Worm (Caenorhabditis elegans) whole organism, L4 larva: ENCODE data around the gene clec-213.

Experiments
- ces-1 ChIP-seq: fragments of 150-350 bp; sonication (generic microtip); optimal IDR thresholded peaks from 4 replicates; lab custom pipeline; 2014; ENCODE audit warnings: missing biosample characterization, missing genetic modification reagents, missing genetic modification characterization
- fkh-10 ChIP-seq: fragments of 150-350 bp; optimal IDR thresholded peaks from 2 replicates; lab custom pipeline; 2014; ENCODE audit warnings: missing biosample characterization, missing genetic modification reagents, missing genetic modification characterization
- nhr-28 ChIP-seq: fragments of 150-350 bp; optimal IDR thresholded peaks from 2 replicates; lab custom pipeline; 2014; ENCODE audit warnings: missing biosample characterization, missing genetic modification characterization
- spr-3 ChIP-seq: fragments of 200-800 bp; sonication (Bioruptor generic); optimal IDR thresholded peaks from 2 replicates; lab custom pipeline; 2018; ENCODE audit warnings: mild to moderate bottlenecking, missing genetic modification characterization, missing compliant biosample characterization
- zag-1 ChIP-seq: fragments of 150-350 bp; optimal IDR thresholded peaks from 2 replicates; lab custom pipeline; 2014; ENCODE audit warnings: missing biosample characterization, missing genetic modification characterization
- ztf-11 ChIP-seq: fragments of 150-350 bp; optimal IDR thresholded peaks from 2 replicates; lab custom pipeline; 2014; ENCODE audit warnings: missing biosample characterization, missing genetic modification characterization

- no peak for TF ChIP-seq fkh-10
- TF ChIP-seq zag-1: no peak
- TF ChIP-seq ztf-11: no peak
- TF ChIP-seq ces-1 (GFP tag; lab: Kevin White, UChicago): no peak
- TF ChIP-seq nhr-28 (tag; lab: Kevin White, UChicago): no peak
- TF ChIP-seq spr-3 (GFP tag; lab: Kevin White, UChicago): no peak
Measured at ce11 chrV:7624652-7625051, 19.7 kb downstream of the clec-213 start, which contains the start of gene grsp-4.
